Fruit fly (Drosophila melanogaster) whole organism, embryonic: ENCODE measurements around the gene CG5262.
A peak's percentile ranks its signal among the peaks of the same experiment; 100 is the strongest.

Experiments used
- Abd-B ChIP-seq: fragments of 200-800 bp; sonication (Bioruptor generic); optimal IDR thresholded peaks from 2 replicates; lab custom pipeline; 2018; ENCODE audit warnings: missing biosample characterization, mild to moderate bottlenecking, missing genetic modification characterization, moderate library complexity
- Adf1 ChIP-seq: fragments of 200-800 bp; sonication (Bioruptor generic); IDR thresholded peaks from 2 replicates; pipeline ENCODE4 v1.3.6; 2022; ENCODE audit warnings: missing biosample characterization, missing genetic modification characterization
- Antp ChIP-seq: fragments of 200-800 bp; sonication (Bioruptor generic); optimal IDR thresholded peaks from 3 replicates; lab custom pipeline; 2016; ENCODE audit warnings: missing biosample characterization, missing genetic modification characterization
- Awh ChIP-seq: fragments of 200-800 bp; sonication (Bioruptor generic); IDR thresholded peaks from 2 replicates; pipeline ENCODE4, ENCODE4 v1.3.6; 2022; ENCODE audit warnings: missing biosample characterization, missing genetic modification characterization
- Bdp1 ChIP-seq: fragments of 200-800 bp; sonication (Bioruptor generic); optimal IDR thresholded peaks from 3 replicates; lab custom pipeline; 2016; ENCODE audit warnings: missing biosample characterization, missing genetic modification characterization
- Blimp-1 ChIP-seq: fragments of 200-800 bp; sonication (Bioruptor generic); optimal IDR thresholded peaks from 3 replicates; lab custom pipeline; 2018; ENCODE audit warnings: missing biosample characterization, missing genetic modification characterization, mild to moderate bottlenecking, moderate library complexity, missing genetic modification reagents
- CG12391 ChIP-seq: fragments of 200-800 bp; sonication (Bioruptor generic); optimal IDR thresholded peaks from 3 replicates; lab custom pipeline; 2018; ENCODE audit warnings: missing biosample characterization, mild to moderate bottlenecking, missing genetic modification characterization, moderate library complexity
- CG13775 ChIP-seq: fragments of 200-800 bp; sonication (Bioruptor generic); optimal IDR thresholded peaks from 3 replicates; lab custom pipeline; 2017; ENCODE audit warnings: missing biosample characterization, mild to moderate bottlenecking, missing genetic modification characterization
- CG13894 ChIP-seq: fragments of 200-800 bp; sonication (Bioruptor generic); optimal IDR thresholded peaks from 3 replicates; lab custom pipeline; 2018; ENCODE audit warnings: missing biosample characterization, mild to moderate bottlenecking, missing genetic modification characterization, moderate library complexity
- CG17361 ChIP-seq: fragments of 200-800 bp; sonication (Bioruptor generic); IDR thresholded peaks from 3 replicates; pipeline ENCODE4 v1.3.6; 2022; ENCODE audit warnings: missing biosample characterization, missing genetic modification characterization
- CG17802 ChIP-seq: fragments of 200-800 bp; sonication (Bioruptor generic); optimal IDR thresholded peaks from 2 replicates; lab custom pipeline; 2018; ENCODE audit warnings: missing biosample characterization, mild to moderate bottlenecking, missing genetic modification characterization, moderate library complexity
- CG18476 ChIP-seq: fragments of 200-800 bp; sonication (Bioruptor generic); optimal IDR thresholded peaks from 2 replicates; lab custom pipeline; 2016; ENCODE audit warnings: missing biosample characterization, mild to moderate bottlenecking, missing genetic modification characterization
- CG18619 ChIP-seq: fragments of 200-800 bp; sonication (Bioruptor generic); optimal IDR thresholded peaks from 3 replicates; lab custom pipeline; 2017; ENCODE audit warnings: missing biosample characterization, mild to moderate bottlenecking, missing genetic modification characterization
- CG18764 ChIP-seq: fragments of 200-800 bp; sonication (Bioruptor generic); optimal IDR thresholded peaks from 3 replicates; lab custom pipeline; 2016; ENCODE audit warnings: missing biosample characterization, missing genetic modification characterization
- CG2889 ChIP-seq: fragments of 200-800 bp; sonication (Bioruptor generic); IDR thresholded peaks from 3 replicates; pipeline ENCODE4 v1.3.6; 2022; ENCODE audit warnings: missing biosample characterization, missing genetic modification characterization
- CG31388 ChIP-seq: fragments of 200-800 bp; sonication (Bioruptor generic); optimal IDR thresholded peaks from 2 replicates; lab custom pipeline; 2016; ENCODE audit warnings: missing biosample characterization, missing genetic modification characterization
- CG3995 ChIP-seq: fragments of 200-800 bp; sonication (Bioruptor generic); optimal IDR thresholded peaks from 3 replicates; lab custom pipeline; 2016; ENCODE audit warnings: missing biosample characterization, missing genetic modification characterization
- CG4404 ChIP-seq: fragments of 200-800 bp; sonication (Bioruptor generic); IDR thresholded peaks from 2 replicates; pipeline ENCODE4 v1.3.6; 2022; ENCODE audit warnings: missing biosample characterization, missing genetic modification characterization
- CG8944 ChIP-seq: fragments of 200-800 bp; sonication (Bioruptor generic); optimal IDR thresholded peaks from 3 replicates; lab custom pipeline; 2016; ENCODE audit warnings: missing biosample characterization, missing genetic modification characterization
- CG9727 ChIP-seq: fragments of 200-800 bp; sonication (Bioruptor generic); optimal IDR thresholded peaks from 3 replicates; lab custom pipeline; 2017; ENCODE audit warnings: missing biosample characterization, mild to moderate bottlenecking, missing genetic modification characterization
- Deaf1 ChIP-seq: fragments of 200-800 bp; optimal IDR thresholded peaks from 3 replicates; lab custom pipeline; 2019; ENCODE audit warnings: missing biosample characterization, mild to moderate bottlenecking, missing genetic modification characterization, moderate library complexity
- H2.0 ChIP-seq: fragments of 200-800 bp; sonication (Bioruptor generic); IDR thresholded peaks from 2 replicates; pipeline ENCODE4 v1.3.6; 2022; ENCODE audit warnings: missing biosample characterization, missing genetic modification characterization
- HLH4C ChIP-seq: fragments of 200-800 bp; sonication (Bioruptor generic); IDR thresholded peaks from 3 replicates; pipeline ENCODE4 v1.3.6; 2022; ENCODE audit warnings: missing biosample characterization, missing genetic modification characterization; ENCODE audit not compliant: partially characterized antibody
- Hand ChIP-seq: fragments of 200-800 bp; sonication (Bioruptor generic); optimal IDR thresholded peaks from 2 replicates; lab custom pipeline; 2017; ENCODE audit warnings: mild to moderate bottlenecking, missing biosample characterization, missing genetic modification reagents, missing genetic modification characterization
- Med ChIP-seq: fragments of 200-800 bp; sonication (Bioruptor generic); peaks from one replicate; lab custom pipeline; 2016; ENCODE audit warnings: missing biosample characterization, missing genetic modification characterization, mild to moderate bottlenecking, inconsistent platforms, moderate library complexity
- Pdp1 ChIP-seq, 2 experiments: fragments of 200-800 bp; sonication (Bioruptor generic); optimal IDR thresholded peaks; 3 replicates each; lab custom pipeline; 2016; ENCODE audit warnings: missing biosample characterization in 2 of 2, missing genetic modification characterization in 2 of 2, mild to moderate bottlenecking in 1 of 2, moderate library complexity in 1 of 2
- bigmax ChIP-seq: fragments of 200-800 bp; sonication (Bioruptor generic); optimal IDR thresholded peaks from 2 replicates; lab custom pipeline; 2018; ENCODE audit warnings: missing biosample characterization, mild to moderate bottlenecking, missing genetic modification characterization
- bsh ChIP-seq, 2 experiments: fragments of 200-800 bp; sonication (Bioruptor generic); optimal IDR thresholded peaks; 2 replicates each; lab custom pipeline; 2017 to 2018; ENCODE audit warnings: mild to moderate bottlenecking in 2 of 2, missing biosample characterization in 2 of 2, missing genetic modification characterization in 2 of 2, moderate library complexity in 1 of 2
- crp ChIP-seq, 2 experiments: fragments of 200-800 bp; sonication (Bioruptor generic); optimal IDR thresholded peaks; 2 replicates in 1 of 2; 3 replicates in 1 of 2; lab custom pipeline; 2017; ENCODE audit warnings: missing biosample characterization in 2 of 2, missing genetic modification characterization in 2 of 2, mild to moderate bottlenecking in 1 of 2, moderate library complexity in 1 of 2
- ems ChIP-seq: fragments of 200-800 bp; sonication (Bioruptor generic); optimal IDR thresholded peaks from 3 replicates; lab custom pipeline; 2016; ENCODE audit warnings: missing biosample characterization, missing genetic modification characterization
- grn ChIP-seq: fragments of 200-800 bp; sonication (Bioruptor generic); optimal IDR thresholded peaks from 3 replicates; lab custom pipeline; 2017; ENCODE audit warnings: missing biosample characterization, missing genetic modification characterization
- kay ChIP-seq: fragments of 200-800 bp; sonication (Bioruptor generic); optimal IDR thresholded peaks from 2 replicates; lab custom pipeline; 2016; ENCODE audit warnings: missing biosample characterization, missing genetic modification characterization
- lmd ChIP-seq: fragments of 200-800 bp; sonication (Bioruptor generic); IDR thresholded peaks from 2 replicates; pipeline ENCODE4 v1.3.6; 2022; ENCODE audit warnings: missing biosample characterization, missing genetic modification characterization
- nom ChIP-seq: fragments of 200-800 bp; sonication (Bioruptor generic); optimal IDR thresholded peaks from 2 replicates; lab custom pipeline; 2017; ENCODE audit warnings: missing biosample characterization, missing genetic modification characterization, mild to moderate bottlenecking, moderate library complexity, missing genetic modification reagents
- peb ChIP-seq: fragments of 200-800 bp; sonication (Bioruptor generic); IDR thresholded peaks from 2 replicates; pipeline ENCODE4 v1.3.6; 2022; ENCODE audit warnings: missing biosample characterization, missing genetic modification characterization
- row ChIP-seq: fragments of 200-800 bp; sonication (Bioruptor generic); IDR thresholded peaks from 3 replicates; pipeline ENCODE4 v1.3.6; 2022; ENCODE audit warnings: missing biosample characterization, missing genetic modification characterization
- sd ChIP-seq: fragments of 200-800 bp; sonication (Bioruptor generic); optimal IDR thresholded peaks from 3 replicates; lab custom pipeline; 2018; ENCODE audit warnings: missing biosample characterization, mild to moderate bottlenecking, missing genetic modification characterization, moderate library complexity
- sisA ChIP-seq: fragments of 200-800 bp; sonication (Bioruptor generic); IDR thresholded peaks from 2 replicates; pipeline ENCODE4 v1.3.6; 2022; ENCODE audit warnings: missing biosample characterization, missing genetic modification characterization
- sob ChIP-seq: fragments of 200-800 bp; sonication (Bioruptor generic); IDR thresholded peaks from 2 replicates; pipeline ENCODE4 v1.3.6; 2022; ENCODE audit warnings: missing biosample characterization, missing genetic modification characterization
- stwl ChIP-seq: fragments of 200-800 bp; sonication (Bioruptor generic); optimal IDR thresholded peaks from 3 replicates; lab custom pipeline; 2018; ENCODE audit warnings: missing biosample characterization, mild to moderate bottlenecking, missing genetic modification characterization, moderate library complexity
- vvl ChIP-seq: fragments of 200-800 bp; sonication (Bioruptor generic); IDR thresholded peaks from 2 replicates; pipeline ENCODE4 v1.3.6; 2022; ENCODE audit warnings: missing biosample characterization, missing genetic modification characterization
- yki ChIP-seq: fragments of >200 bp; optimal IDR thresholded peaks from 3 replicates; lab custom pipeline; 2018
- z ChIP-seq: fragments of 200-800 bp; sonication (Bioruptor generic); IDR thresholded peaks from 3 replicates; pipeline ENCODE4 v1.3.6; 2022; ENCODE audit warnings: missing biosample characterization, missing genetic modification characterization

CG5262 gene

dm6 chr3L:20388983-20389382 lies 41.3 kb downstream of the CG5262 start (continued):
- peak; percentile 46 for TF ChIP-seq ems (GFP tag; lab: Kevin White, UChicago)
- TF ChIP-seq lmd (GFP tag; lab: Robert Waterston, UW): peak; percentile 15; the same call in 1 of the 2 replicates
- TF ChIP-seq vvl: peak; percentile 69
- TF ChIP-seq peb (GFP tag; lab: Robert Waterston, UW): no peak
- TF ChIP-seq Awh (GFP tag; lab: Robert Waterston, UW): 0 out of 2 replicates have a peak, but pooled peaks have one; percentile 32
- no peak for TF ChIP-seq yki (lab: Kevin White, UChicago)
- no peak for TF ChIP-seq CG3995 (GFP tag; lab: Kevin White, UChicago)
- TF ChIP-seq CG17361: 0 out of 3 replicates have a peak, but pooled peaks have one; percentile 17
- no peak for TF ChIP-seq bigmax (GFP tag; lab: Kevin White, UChicago)
- TF ChIP-seq Bdp1 (GFP tag; lab: Kevin White, UChicago): no peak
- no peak for TF ChIP-seq CG4404
- TF ChIP-seq CG18476 (GFP tag; lab: Kevin White, UChicago): no peak
- TF ChIP-seq CG8944 (GFP tag; lab: Kevin White, UChicago): no peak
- no peak for TF ChIP-seq Blimp-1 (GFP tag; lab: Kevin White, UChicago)
- 0 out of 3 replicates have a peak, but pooled peaks have one; percentile 38 for TF ChIP-seq CG2889 (GFP tag; lab: Robert Waterston, UW)
- TF ChIP-seq sob (GFP tag; lab: Robert Waterston, UW): peak; percentile 35; the same call in 1 of the 2 replicates
- peak; percentile 72 for TF ChIP-seq sd (tag; lab: Kevin White, UChicago)
- TF ChIP-seq kay (GFP tag; lab: Kevin White, UChicago): peak; percentile 38
- TF ChIP-seq row: peak; percentile 63
- no peak for TF ChIP-seq CG17802
- TF ChIP-seq CG9727 (GFP tag; lab: Kevin White, UChicago): no peak
- peak; percentile 59 for TF ChIP-seq Antp (GFP tag; lab: Kevin White, UChicago)
- TF ChIP-seq Med: peak; percentile 92
- TF ChIP-seq crp (GFP tag; optimal IDR thresholded peaks at IDR 0.05; lab: Kevin White, UChicago): no peak
- no peak for TF ChIP-seq HLH4C (GFP tag; lab: Robert Waterston, UW)
- TF ChIP-seq CG13775 (GFP tag; lab: Kevin White, UChicago): no peak
- no peak for TF ChIP-seq CG18619 (GFP tag; lab: Kevin White, UChicago)
- peak; percentile 50 for TF ChIP-seq H2.0 (GFP tag; lab: Robert Waterston, UW)
- TF ChIP-seq grn: peak; percentile 78
- TF ChIP-seq sisA (GFP tag; lab: Robert Waterston, UW): 0 out of 2 replicates have a peak, but pooled peaks have one; percentile 19
- no peak for TF ChIP-seq CG31388 (GFP tag; lab: Kevin White, UChicago)
- no peak for TF ChIP-seq CG18764 (GFP tag; lab: Kevin White, UChicago)
- no peak for TF ChIP-seq Abd-B (GFP tag; lab: Kevin White, UChicago)
- no peak for TF ChIP-seq Adf1 (GFP tag; lab: Robert Waterston, UW)
- TF ChIP-seq z (GFP tag; lab: Robert Waterston, UW): no peak
- peak; percentile 24 for TF ChIP-seq CG13894
- TF ChIP-seq CG12391: peak; percentile 20

DNA sequence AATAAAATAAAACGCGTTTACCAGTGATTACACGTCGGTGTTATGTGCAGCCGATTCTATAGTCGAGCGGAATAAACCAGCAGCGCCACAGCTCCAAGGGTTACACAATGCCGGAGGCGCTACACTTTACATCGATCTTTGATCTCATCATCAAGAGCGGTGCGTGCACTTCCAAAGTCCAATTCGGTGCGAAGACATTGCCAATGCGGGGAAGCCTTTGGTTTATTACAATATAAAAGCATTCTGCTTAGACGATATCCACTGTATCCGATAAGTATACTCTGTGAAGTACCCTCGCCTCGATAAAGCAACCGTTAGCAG lies 42.5 kb downstream of the CG5262 start:
- TF ChIP-seq Pdp1 (GFP tag; optimal IDR thresholded peaks at IDR 0.05; lab: Kevin White, UChicago) (peak in 1 of 2 experiments; percentile 87), Hand (GFP tag; lab: Kevin White, UChicago) (no peak), CG12391 (no peak), stwl (no peak), nom (peak; percentile 75), Deaf1 (tag; lab: Kevin White, UChicago) (peak; percentile 12), bsh (GFP tag; optimal IDR thresholded peaks at IDR 0.05; lab: Kevin White, UChicago) (peak in 1 of 2 experiments; percentile 36)
